Fruit fly (Drosophila melanogaster) whole organism, wandering third instar larva: Measurements from ENCODE around the gene Trf4-2.

ENCODE experiments used
- CrebA ChIP-seq: fragments of 200-800 bp; sonication (Bioruptor generic); optimal IDR thresholded peaks from 2 replicates; lab custom pipeline; 2016; ENCODE audit warnings: missing biosample characterization, mild to moderate bottlenecking, missing genetic modification characterization, borderline replicate concordance
- lola ChIP-seq: fragments of >200 bp; optimal IDR thresholded peaks from 2 replicates; lab custom pipeline; 2017; ENCODE audit warnings: missing biosample characterization, missing genetic modification characterization
- pan ChIP-seq: fragments of >200 bp; optimal IDR thresholded peaks from 2 replicates; lab custom pipeline; 2017
- sv ChIP-seq: fragments of 200-800 bp; sonication (Bioruptor generic); optimal IDR thresholded peaks from 3 replicates; lab custom pipeline; 2016; ENCODE audit warnings: missing biosample characterization, missing genetic modification characterization
- woc ChIP-seq: sonication (Bioruptor generic); optimal IDR thresholded peaks from 2 replicates; lab custom pipeline; 2016; ENCODE audit warnings: missing biosample characterization, mild to moderate bottlenecking, missing genetic modification characterization

dm6 chr3R:24974762-24975432 is 49.9 kb downstream of the Trf4-2 start:
- TF ChIP-seq lola (GFP tag; lab: Kevin White, UChicago) (no peak), pan (no peak), CrebA (GFP tag; lab: Kevin White, UChicago) (no peak), woc (GFP tag; lab: Kevin White, UChicago) (peak; percentile 47), sv (GFP tag; lab: Kevin White, UChicago) (no peak)
